Fruit fly (Drosophila melanogaster) whole organism, embryonic: Measurements from ENCODE around the gene fln.

Experiments
- ATbp ChIP-seq: fragments of 200-800 bp; sonication (Bioruptor generic); optimal IDR thresholded peaks from 2 replicates; lab custom pipeline; 2017; ENCODE audit warnings: missing biosample characterization, mild to moderate bottlenecking, missing genetic modification characterization, missing genetic modification reagents
- Aef1 ChIP-seq: fragments of 200-800 bp; sonication (Bioruptor generic); IDR thresholded peaks from 3 replicates; pipeline ENCODE4 v1.3.6; 2022; ENCODE audit warnings: missing biosample characterization, missing genetic modification characterization
- BEAF-32 ChIP-seq: fragments of 200-800 bp; sonication (Bioruptor generic); optimal IDR thresholded peaks from 3 replicates; lab custom pipeline; 2017; ENCODE audit warnings: missing biosample characterization, missing genetic modification characterization, mild to moderate bottlenecking, moderate library complexity, missing genetic modification reagents
- CG11093 ChIP-seq: fragments of 200-800 bp; sonication (Bioruptor generic); IDR thresholded peaks from 3 replicates; pipeline ENCODE4 v1.3.6; 2022; ENCODE audit warnings: missing biosample characterization, missing genetic modification characterization
- CG12219 ChIP-seq: fragments of 200-800 bp; sonication (Bioruptor generic); optimal IDR thresholded peaks from 3 replicates; lab custom pipeline; 2018; ENCODE audit warnings: missing biosample characterization, mild to moderate bottlenecking, missing genetic modification characterization
- CG12391 ChIP-seq: fragments of 200-800 bp; sonication (Bioruptor generic); optimal IDR thresholded peaks from 3 replicates; lab custom pipeline; 2018; ENCODE audit warnings: missing biosample characterization, mild to moderate bottlenecking, missing genetic modification characterization, moderate library complexity
- CG15269 ChIP-seq: fragments of 200-800 bp; sonication (Bioruptor generic); optimal IDR thresholded peaks from 2 replicates; lab custom pipeline; 2018; ENCODE audit warnings: missing biosample characterization, mild to moderate bottlenecking, missing genetic modification characterization, moderate library complexity
- CG17912 ChIP-seq: fragments of 200-800 bp; sonication (Bioruptor generic); optimal IDR thresholded peaks from 2 replicates; lab custom pipeline; 2018; ENCODE audit warnings: missing biosample characterization, mild to moderate bottlenecking, missing genetic modification characterization
- CG2129 ChIP-seq: fragments of 200-800 bp; sonication (Bioruptor generic); IDR thresholded peaks from 2 replicates; pipeline ENCODE4 v1.3.6; 2022; ENCODE audit warnings: missing biosample characterization, missing genetic modification characterization; ENCODE audit not compliant: partially characterized antibody
- CG2712 ChIP-seq: fragments of 200-800 bp; optimal IDR thresholded peaks from 3 replicates; lab custom pipeline; 2019; ENCODE audit warnings: missing biosample characterization, mild to moderate bottlenecking, missing genetic modification characterization, moderate library complexity
- CG32772 ChIP-seq: fragments of 200-800 bp; sonication (Bioruptor generic); IDR thresholded peaks from 2 replicates; pipeline ENCODE4 v1.3.6; 2022; ENCODE audit warnings: missing biosample characterization, missing genetic modification characterization
- CG3995 ChIP-seq: fragments of 200-800 bp; sonication (Bioruptor generic); optimal IDR thresholded peaks from 3 replicates; lab custom pipeline; 2016; ENCODE audit warnings: missing biosample characterization, missing genetic modification characterization
- CG43689 ChIP-seq: fragments of 200-800 bp; sonication (Bioruptor generic); IDR thresholded peaks from 2 replicates; pipeline ENCODE4 v1.3.6; 2022; ENCODE audit warnings: missing biosample characterization, missing genetic modification characterization
- CG6813 ChIP-seq: fragments of 200-800 bp; sonication (Bioruptor generic); optimal IDR thresholded peaks from 2 replicates; lab custom pipeline; 2017; ENCODE audit warnings: missing biosample characterization, missing genetic modification characterization, mild to moderate bottlenecking, moderate library complexity, missing genetic modification reagents
- CG8944 ChIP-seq: fragments of 200-800 bp; sonication (Bioruptor generic); optimal IDR thresholded peaks from 3 replicates; lab custom pipeline; 2016; ENCODE audit warnings: missing biosample characterization, missing genetic modification characterization
- CHES-1-like ChIP-seq: fragments of 200-800 bp; sonication (Bioruptor generic); optimal IDR thresholded peaks from 2 replicates; lab custom pipeline; 2016; ENCODE audit warnings: missing biosample characterization, missing genetic modification characterization
- D19B ChIP-seq: fragments of 200-800 bp; sonication (Bioruptor generic); optimal IDR thresholded peaks from 2 replicates; lab custom pipeline; 2017; ENCODE audit warnings: missing biosample characterization, mild to moderate bottlenecking, missing genetic modification characterization
- Dad ChIP-seq: fragments of 200-800 bp; sonication (Bioruptor generic); optimal IDR thresholded peaks from 3 replicates; lab custom pipeline; 2016; ENCODE audit warnings: missing biosample characterization, missing genetic modification characterization
- Doc2 ChIP-seq: fragments of 200-800 bp; sonication (Bioruptor generic); IDR thresholded peaks from 2 replicates; pipeline ENCODE4 v1.3.6; 2022; ENCODE audit warnings: missing biosample characterization, missing genetic modification characterization
- Eip74EF ChIP-seq, 2 experiments: fragments of 200-800 bp in 1 of 2; fragments of >200 bp in 1 of 2; sonication (Bioruptor generic) in 1 of 2; optimal IDR thresholded peaks; 2 replicates each; lab custom pipeline; 2017 to 2019; ENCODE audit warnings: missing biosample characterization in 2 of 2, missing genetic modification characterization in 2 of 2, mild to moderate bottlenecking in 1 of 2, moderate library complexity in 1 of 2
- Elba2 ChIP-seq: fragments of 200-800 bp; sonication (Bioruptor generic); optimal IDR thresholded peaks from 3 replicates; lab custom pipeline; 2016; ENCODE audit warnings: missing biosample characterization, missing genetic modification characterization
- Hr39 ChIP-seq: fragments of >200 bp; optimal IDR thresholded peaks from 2 replicates; lab custom pipeline; 2017
- Rfx ChIP-seq: fragments of 200-800 bp; sonication (Bioruptor generic); IDR thresholded peaks from 2 replicates; pipeline ENCODE4 v1.3.6; 2022; ENCODE audit warnings: missing biosample characterization, missing genetic modification characterization
- Sin3A ChIP-seq: fragments of >200 bp; optimal IDR thresholded peaks from 2 replicates; lab custom pipeline; 2018
- Sry-δ ChIP-seq: fragments of 200-800 bp; sonication (Bioruptor generic); optimal IDR thresholded peaks from 2 replicates; lab custom pipeline; 2016; ENCODE audit warnings: missing biosample characterization, missing genetic modification characterization
- Ssrp ChIP-seq: fragments of 200-800 bp; sonication (Bioruptor generic); optimal IDR thresholded peaks from 2 replicates; lab custom pipeline; 2018; ENCODE audit warnings: missing biosample characterization, mild to moderate bottlenecking, missing genetic modification characterization, moderate library complexity
- Usf ChIP-seq: fragments of 200-800 bp; sonication (Bioruptor generic); optimal IDR thresholded peaks from 2 replicates; lab custom pipeline; 2017; ENCODE audit warnings: missing genotype, missing biosample characterization, missing genetic modification characterization
- Xbp1 ChIP-seq: fragments of 200-800 bp; sonication (Bioruptor generic); optimal IDR thresholded peaks from 3 replicates; lab custom pipeline; 2016; ENCODE audit warnings: missing biosample characterization, mild to moderate bottlenecking, missing genetic modification characterization
- amos ChIP-seq: fragments of 200-800 bp; sonication (Bioruptor generic); IDR thresholded peaks from 2 replicates; pipeline ENCODE4 v1.3.6; 2022; ENCODE audit warnings: missing biosample characterization, missing genetic modification characterization; ENCODE audit not compliant: partially characterized antibody
- aop ChIP-seq: fragments of 200-800 bp; sonication (Bioruptor generic); IDR thresholded peaks from 2 replicates; pipeline ENCODE4 v1.3.6; 2022; ENCODE audit warnings: missing biosample characterization, missing genetic modification characterization
- bbx ChIP-seq: fragments of 200-800 bp; sonication (Bioruptor generic); IDR thresholded peaks from 2 replicates; pipeline ENCODE4 v1.3.6; 2022; ENCODE audit warnings: missing biosample characterization, missing genetic modification characterization; ENCODE audit not compliant: partially characterized antibody
- caup ChIP-seq: fragments of 200-800 bp; sonication (Bioruptor generic); optimal IDR thresholded peaks from 3 replicates; lab custom pipeline; 2017; ENCODE audit warnings: missing biosample characterization, mild to moderate bottlenecking, missing genetic modification characterization, moderate library complexity; ENCODE audit not compliant: severe bottlenecking
- crp ChIP-seq, 2 experiments: fragments of 200-800 bp; sonication (Bioruptor generic); optimal IDR thresholded peaks; 2 replicates in 1 of 2; 3 replicates in 1 of 2; lab custom pipeline; 2017; ENCODE audit warnings: missing biosample characterization in 2 of 2, missing genetic modification characterization in 2 of 2, mild to moderate bottlenecking in 1 of 2, moderate library complexity in 1 of 2
- cwo ChIP-seq: fragments of 200-800 bp; sonication (Bioruptor generic); optimal IDR thresholded peaks from 3 replicates; lab custom pipeline; 2017; ENCODE audit warnings: missing biosample characterization, missing genetic modification characterization, mild to moderate bottlenecking, moderate library complexity, missing genetic modification reagents
- fru ChIP-seq: fragments of >200 bp; optimal IDR thresholded peaks from 2 replicates; lab custom pipeline; 2017
- h ChIP-seq: fragments of >200 bp; optimal IDR thresholded peaks from 2 replicates; lab custom pipeline; 2017
- hb ChIP-seq: fragments of 200-800 bp; sonication (Bioruptor generic); IDR thresholded peaks from 3 replicates; pipeline ENCODE4 v1.3.6; 2022; ENCODE audit warnings: missing biosample characterization, missing genetic modification characterization; ENCODE audit not compliant: partially characterized antibody
- jigr1 ChIP-seq: fragments of 200-800 bp; sonication (Bioruptor generic); IDR thresholded peaks from 3 replicates; pipeline ENCODE4 v1.3.6; 2022; ENCODE audit warnings: missing biosample characterization, missing genetic modification characterization
- kah ChIP-seq: fragments of 200-800 bp; sonication (Bioruptor generic); optimal IDR thresholded peaks from 2 replicates; lab custom pipeline; 2018; ENCODE audit warnings: missing biosample characterization, mild to moderate bottlenecking, missing genetic modification characterization
- knrl ChIP-seq: fragments of 200-800 bp; sonication (Bioruptor generic); IDR thresholded peaks from 3 replicates; pipeline ENCODE4 v1.3.6; 2022; ENCODE audit warnings: missing biosample characterization, missing genetic modification characterization; ENCODE audit not compliant: partially characterized antibody
- lilli ChIP-seq: fragments of 200-800 bp; sonication (Bioruptor generic); optimal IDR thresholded peaks from 3 replicates; lab custom pipeline; 2016; ENCODE audit warnings: missing biosample characterization, missing genetic modification characterization
- mld ChIP-seq: fragments of 200-800 bp; sonication (Bioruptor generic); IDR thresholded peaks from 3 replicates; pipeline ENCODE4 v1.3.6; 2022; ENCODE audit warnings: missing biosample characterization, missing genetic modification characterization; ENCODE audit not compliant: partially characterized antibody
- peb ChIP-seq: fragments of 200-800 bp; sonication (Bioruptor generic); IDR thresholded peaks from 2 replicates; pipeline ENCODE4 v1.3.6; 2022; ENCODE audit warnings: missing biosample characterization, missing genetic modification characterization
- psq ChIP-seq: fragments of 200-800 bp; sonication (Bioruptor generic); optimal IDR thresholded peaks from 2 replicates; lab custom pipeline; 2017; ENCODE audit warnings: missing biosample characterization, missing genetic modification characterization
- pum ChIP-seq: fragments of 200-800 bp; sonication (Bioruptor generic); optimal IDR thresholded peaks from 2 replicates; lab custom pipeline; 2016; ENCODE audit warnings: missing biosample characterization, missing genetic modification characterization
- run ChIP-seq: fragments of 200-800 bp; sonication (Bioruptor generic); optimal IDR thresholded peaks from 3 replicates; lab custom pipeline; 2018; ENCODE audit warnings: missing biosample characterization, mild to moderate bottlenecking, missing genetic modification characterization
- salm ChIP-seq: fragments of 200-800 bp; sonication (Bioruptor generic); optimal IDR thresholded peaks from 2 replicates; lab custom pipeline; 2018; ENCODE audit warnings: missing biosample characterization, mild to moderate bottlenecking, missing genetic modification characterization
- sob ChIP-seq: fragments of 200-800 bp; sonication (Bioruptor generic); IDR thresholded peaks from 2 replicates; pipeline ENCODE4 v1.3.6; 2022; ENCODE audit warnings: missing biosample characterization, missing genetic modification characterization
- sr ChIP-seq: fragments of 200-800 bp; sonication (Bioruptor generic); IDR thresholded peaks from 3 replicates; pipeline ENCODE4 v1.3.6; 2022; ENCODE audit warnings: missing biosample characterization, missing genetic modification characterization
- toy ChIP-seq: fragments of 200-800 bp; sonication (Bioruptor generic); IDR thresholded peaks from 2 replicates; pipeline ENCODE4 v1.3.6; 2022; ENCODE audit warnings: missing biosample characterization, missing genetic modification characterization
- vnd ChIP-seq: fragments of 200-800 bp; sonication (Bioruptor generic); IDR thresholded peaks from 3 replicates; pipeline ENCODE4 v1.3.6; 2022; ENCODE audit warnings: missing biosample characterization, missing genetic modification characterization; ENCODE audit not compliant: partially characterized antibody

Gene fln

DNA sequence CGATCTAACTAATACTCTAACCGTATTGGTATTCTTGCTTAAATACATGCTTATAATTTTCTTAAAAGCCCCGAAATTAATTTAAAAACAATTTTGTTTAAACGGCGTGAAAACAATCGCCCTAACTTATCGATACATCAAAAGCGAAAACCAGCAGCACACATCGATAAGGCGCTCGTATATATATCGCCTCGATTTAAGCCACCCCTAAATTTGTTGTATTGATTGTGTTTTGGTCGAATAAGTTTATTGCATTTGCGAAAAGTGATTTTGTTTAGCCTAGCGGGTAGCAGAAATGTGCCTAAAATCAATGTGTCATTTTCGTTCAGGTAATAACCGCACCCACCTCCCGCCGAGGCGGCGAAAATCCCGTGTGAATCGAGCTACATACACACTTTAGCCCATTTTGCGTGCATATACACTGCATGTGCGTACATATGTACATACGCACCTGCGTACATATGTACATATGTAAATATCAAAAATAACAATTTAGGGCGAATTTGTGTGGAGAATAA, 753 bp upstream of the fln start, which contains the start of the genes CG7646 and Nca (continued):
- TF ChIP-seq D19B, result no peak
- peak; percentile 76 for TF ChIP-seq CG17912 (GFP tag; lab: Kevin White, UChicago)
- no peak for TF ChIP-seq cwo
- peak; percentile 16 for TF ChIP-seq Dad (GFP tag; lab: Kevin White, UChicago)
- no peak for TF ChIP-seq caup (GFP tag; lab: Kevin White, UChicago)
- peak; percentile 90 for TF ChIP-seq hb (GFP tag; lab: Robert Waterston, UW)
- no peak for TF ChIP-seq Hr39
- no peak for TF ChIP-seq CG8944 (GFP tag; lab: Kevin White, UChicago)
- no peak for TF ChIP-seq toy (GFP tag; lab: Robert Waterston, UW)
- TF ChIP-seq Aef1 (GFP tag; lab: Robert Waterston, UW), result no peak
- peak; percentile 90 for TF ChIP-seq vnd (GFP tag; lab: Robert Waterston, UW)
- TF ChIP-seq CG32772, result no peak
- TF ChIP-seq h, result no peak
- TF ChIP-seq amos (GFP tag; lab: Robert Waterston, UW), result peak; percentile 96
- TF ChIP-seq CG11093 (GFP tag; lab: Robert Waterston, UW), result no peak; the same call in 2 of the 3 replicates
- no peak for TF ChIP-seq jigr1 (GFP tag; lab: Robert Waterston, UW)
- no peak for TF ChIP-seq CG43689
- TF ChIP-seq Elba2 (GFP tag; lab: Kevin White, UChicago), result peak; percentile 77
- no peak for TF ChIP-seq Usf (GFP tag; lab: Kevin White, UChicago)
- peak; percentile 89 for TF ChIP-seq mld (GFP tag; lab: Robert Waterston, UW)
- no peak for TF ChIP-seq kah (GFP tag; lab: Kevin White, UChicago)
- TF ChIP-seq CG12219 (GFP tag; lab: Kevin White, UChicago), result no peak
- TF ChIP-seq knrl (GFP tag; lab: Robert Waterston, UW), result peak; percentile 95
- TF ChIP-seq sob (GFP tag; lab: Robert Waterston, UW), result 0 out of 2 replicates have a peak, but pooled peaks have one; percentile 26
- TF ChIP-seq fru, result no peak
- peak; percentile 27 for TF ChIP-seq ATbp
- TF ChIP-seq Doc2, result no peak
- TF ChIP-seq CG2712 (tag; lab: Kevin White, UChicago), result peak; percentile 17
- TF ChIP-seq peb (GFP tag; lab: Robert Waterston, UW), result no peak
- TF ChIP-seq CG6813 (GFP tag; lab: Kevin White, UChicago), result no peak
- TF ChIP-seq CG15269 (tag; lab: Kevin White, UChicago), result no peak
- no peak; the same call in 1 of the 2 replicates for TF ChIP-seq Rfx (GFP tag; lab: Robert Waterston, UW)
- TF ChIP-seq aop (GFP tag; lab: Robert Waterston, UW), result no peak
- TF ChIP-seq bbx, result peak; percentile 95
- TF ChIP-seq Sry-δ, result peak; percentile 92
- no peak for TF ChIP-seq psq (GFP tag; lab: Kevin White, UChicago)
- TF ChIP-seq Xbp1 (GFP tag; lab: Kevin White, UChicago), result no peak
- peak; percentile 90 for TF ChIP-seq BEAF-32 (GFP tag; lab: Kevin White, UChicago)
- TF ChIP-seq CG3995 (GFP tag; lab: Kevin White, UChicago), result peak; percentile 82
- TF ChIP-seq CG2129 (GFP tag; lab: Robert Waterston, UW), result peak; percentile 69
- TF ChIP-seq lilli (GFP tag; lab: Kevin White, UChicago), result peak; percentile 17
- peak; percentile 39 for TF ChIP-seq CHES-1-like (GFP tag; lab: Kevin White, UChicago)
- no peak for TF ChIP-seq Eip74EF (GFP tag; optimal IDR thresholded peaks at IDR 0.05; lab: Kevin White, UChicago)
- TF ChIP-seq run, result no peak
- no peak for TF ChIP-seq crp (GFP tag; optimal IDR thresholded peaks at IDR 0.05; lab: Kevin White, UChicago)
- peak; percentile 49 for TF ChIP-seq CG12391 (tag; lab: Kevin White, UChicago)
- TF ChIP-seq Ssrp (tag; lab: Kevin White, UChicago), result no peak
- TF ChIP-seq sr, result no peak
- no peak for TF ChIP-seq salm (tag; lab: Kevin White, UChicago)
- no peak for TF ChIP-seq pum (GFP tag; lab: Kevin White, UChicago)
- TF ChIP-seq Sin3A, result no peak
